Worm (Caenorhabditis elegans): ENCODE measurements around the gene cyn-16.
A peak's percentile ranks its signal among the peaks of the same experiment; 100 is the strongest.

Gene cyn-16

ce11 chrII:12039039-12039438 lies 2.5 kb upstream of the cyn-16 start, which contains the start of gene tpi-1:
tpi-1 (minus strand) TSS chrII:12039139.
- no peak for TF ChIP-seq ztf-11 (tag; optimal IDR thresholded peaks at IDR 0.05)
- TF ChIP-seq cnd-1 (tag; optimal IDR thresholded peaks at IDR 0.05) = no peak
- no peak for TF ChIP-seq elt-3 (tag; optimal IDR thresholded peaks at IDR 0.05)
- no peak for TF ChIP-seq bed-3 (GFP tag; optimal IDR thresholded peaks at IDR 0.05)
- no peak for TF ChIP-seq lin-32 (GFP tag; optimal IDR thresholded peaks at IDR 0.05)
- TF ChIP-seq mab-5 (tag; optimal IDR thresholded peaks at IDR 0.05) = no peak
- no peak for TF ChIP-seq blmp-1 (tag; optimal IDR thresholded peaks at IDR 0.05)
- no peak for TF ChIP-seq sptf-1 (tag; optimal IDR thresholded peaks at IDR 0.05)
- TF ChIP-seq drap-1 (GFP tag; optimal IDR thresholded peaks at IDR 0.05) = no peak
- no peak for TF ChIP-seq hlh-1 (tag; optimal IDR thresholded peaks at IDR 0.05)
- TF ChIP-seq pha-4 (tag; optimal IDR thresholded peaks at IDR 0.05) = no peak
- no peak for TF ChIP-seq nhr-2 (tag; optimal IDR thresholded peaks at IDR 0.05)
- TF ChIP-seq elt-1 (tag; optimal IDR thresholded peaks at IDR 0.05; ENCODE audit: borderline replicate concordance, insufficient read depth) = no peak
- TF ChIP-seq tbx-8 (GFP tag; optimal IDR thresholded peaks at IDR 0.05) = no peak
- no peak for TF ChIP-seq lin-13 (tag; optimal IDR thresholded peaks at IDR 0.05)
- TF ChIP-seq snpc-4 (tag; optimal IDR thresholded peaks at IDR 0.05) = no peak

ce11 chrII:12036075-12036474 lies 467 bp downstream of the cyn-16 start:
- TF ChIP-seq nhr-76 (tag; optimal IDR thresholded peaks at IDR 0.05) = no peak

- no peak for TF ChIP-seq snpc-4 (tag; optimal IDR thresholded peaks at IDR 0.05)
- TF ChIP-seq flh-1 (GFP tag; optimal IDR thresholded peaks at IDR 0.05) = no peak
- TF ChIP-seq mls-2 (tag; optimal IDR thresholded peaks at IDR 0.05) = no peak
- no peak for TF ChIP-seq blmp-1 (tag; optimal IDR thresholded peaks at IDR 0.05)
- no peak for TF ChIP-seq tbx-8 (GFP tag; optimal IDR thresholded peaks at IDR 0.05)
- no peak for TF ChIP-seq zip-8 (tag; optimal IDR thresholded peaks at IDR 0.05)
- no peak for TF ChIP-seq unc-39 (tag; optimal IDR thresholded peaks at IDR 0.05)
- no peak for TF ChIP-seq ham-2 (GFP tag; optimal IDR thresholded peaks at IDR 0.05)
- no peak for TF ChIP-seq nhr-2 (tag; optimal IDR thresholded peaks at IDR 0.05)
- TF ChIP-seq nhr-76 (tag; optimal IDR thresholded peaks at IDR 0.05) = no peak
- no peak for TF ChIP-seq cnd-1 (tag; optimal IDR thresholded peaks at IDR 0.05)
Measured at ce11 chrII:12028707-12029106, 7.8 kb downstream of the cyn-16 start.

- no peak for TF ChIP-seq unc-39 (tag; optimal IDR thresholded peaks at IDR 0.05)
Measured at ce11 chrII:12027697-12028245, 8.8 kb downstream of the cyn-16 start, which contains the start of gene Y17G7B.8. Y17G7B.8 (minus strand) TSS chrII:12027747.

- TF ChIP-seq cnd-1 (tag; optimal IDR thresholded peaks at IDR 0.05) (no peak), lsy-2 (tag; optimal IDR thresholded peaks at IDR 0.05) (peak; percentile 89), ces-1 (GFP tag; optimal IDR thresholded peaks at IDR 0.05) (peak; percentile 39)
Measured at ce11 chrII:12023315-12023878, 13.1 kb downstream of the cyn-16 start, which contains the start of gene Y17G7B.12. Y17G7B.12 (plus strand) TSS chrII:12023861.

ce11 chrII:12008772-12009171 lies 27.8 kb downstream of the cyn-16 start, which contains the start of gene glb-29:
glb-29 (plus strand) TSS chrII:12009072.
- no peak for TF ChIP-seq mls-2 (tag; optimal IDR thresholded peaks at IDR 0.05)
- no peak for TF ChIP-seq drap-1 (GFP tag; optimal IDR thresholded peaks at IDR 0.05)
- no peak for TF ChIP-seq nhr-12 (tag; optimal IDR thresholded peaks at IDR 0.05)
- TF ChIP-seq mep-1 (tag; optimal IDR thresholded peaks at IDR 0.05) = no peak
- no peak for TF ChIP-seq lsy-2 (tag; optimal IDR thresholded peaks at IDR 0.05)
- TF ChIP-seq snpc-4 (tag; optimal IDR thresholded peaks at IDR 0.05) = no peak
- no peak for TF ChIP-seq ces-1 (GFP tag; optimal IDR thresholded peaks at IDR 0.05)
- no peak for TF ChIP-seq nhr-28 (tag; optimal IDR thresholded peaks at IDR 0.05)
- no peak for TF ChIP-seq lin-13 (tag; optimal IDR thresholded peaks at IDR 0.05)
- no peak for TF ChIP-seq elt-3 (tag; optimal IDR thresholded peaks at IDR 0.05)

- TF ChIP-seq zip-8 (tag; optimal IDR thresholded peaks at IDR 0.05) = peak; percentile 69
- TF ChIP-seq ztf-11 (tag; optimal IDR thresholded peaks at IDR 0.05) = no peak
- TF ChIP-seq cnd-1 (tag; optimal IDR thresholded peaks at IDR 0.05) = no peak
- TF ChIP-seq mls-2 (tag; optimal IDR thresholded peaks at IDR 0.05) = no peak
- TF ChIP-seq elt-1 (tag; optimal IDR thresholded peaks at IDR 0.05; ENCODE audit: borderline replicate concordance, insufficient read depth) = peak; percentile 17
- no peak for TF ChIP-seq unc-39 (tag; optimal IDR thresholded peaks at IDR 0.05)
- TF ChIP-seq nhr-28 (tag; optimal IDR thresholded peaks at IDR 0.05) = no peak
- no peak for TF ChIP-seq M03D4.4 (tag; optimal IDR thresholded peaks at IDR 0.05)
- no peak for TF ChIP-seq lin-32 (GFP tag; optimal IDR thresholded peaks at IDR 0.05)
- no peak for TF ChIP-seq mep-1 (tag; optimal IDR thresholded peaks at IDR 0.05)
- TF ChIP-seq tbx-8 (GFP tag; optimal IDR thresholded peaks at IDR 0.05) = no peak
- TF ChIP-seq hlh-1 (tag; optimal IDR thresholded peaks at IDR 0.05) = no peak
- TF ChIP-seq nhr-76 (tag; optimal IDR thresholded peaks at IDR 0.05) = no peak
- no peak for TF ChIP-seq sptf-1 (tag; optimal IDR thresholded peaks at IDR 0.05)
- no peak for TF ChIP-seq mab-5 (tag; optimal IDR thresholded peaks at IDR 0.05)
- no peak for TF ChIP-seq pha-4 (tag; optimal IDR thresholded peaks at IDR 0.05)
- no peak for TF ChIP-seq ham-2 (GFP tag; optimal IDR thresholded peaks at IDR 0.05)
- TF ChIP-seq unc-120 (tag; optimal IDR thresholded peaks at IDR 0.05; ENCODE audit: poor library complexity, severe bottlenecking) = no peak
- TF ChIP-seq nhr-237 (tag; optimal IDR thresholded peaks at IDR 0.05) = peak; percentile 1
- no peak for TF ChIP-seq ceh-43 (GFP tag; optimal IDR thresholded peaks at IDR 0.05)
Measured at ce11 chrII:12006575-12007098, 29.9 kb downstream of the cyn-16 start, which contains the start of gene mcm-2. mcm-2 (minus strand) TSS chrII:12006625.
